Fruit fly (Drosophila melanogaster) Kc167 (cell line): ENCODE measurements around the gene msl-1.

Experiments used
- Myc ChIP-seq: fragments of >200 bp; optimal IDR thresholded peaks from 2 replicates; lab custom pipeline; 2017; ENCODE audit warnings: missing external identifiers
- Sin3A ChIP-seq: fragments of >200 bp; optimal IDR thresholded peaks from 2 replicates; lab custom pipeline; 2018; ENCODE audit warnings: missing external identifiers
- h ChIP-seq: fragments of >200 bp; optimal IDR thresholded peaks from 3 replicates; lab custom pipeline; 2018; ENCODE audit warnings: missing external identifiers
- insv ChIP-seq: fragments of >200 bp; optimal IDR thresholded peaks from 3 replicates; lab custom pipeline; 2018; ENCODE audit warnings: missing external identifiers
- psq ChIP-seq: fragments of >200 bp; optimal IDR thresholded peaks from 2 replicates; lab custom pipeline; 2017; ENCODE audit warnings: missing external identifiers
- ttk ChIP-seq: sonication (Bioruptor generic); optimal IDR thresholded peaks from 2 replicates; lab custom pipeline; 2017; ENCODE audit warnings: missing external identifiers

- TF ChIP-seq psq (lab: Kevin White, UChicago) (no peak), Sin3A (lab: Kevin White, UChicago) (no peak), insv (no peak), ttk (lab: Kevin White, UChicago) (no peak), h (no peak), Myc (lab: Kevin White, UChicago) (no peak)
Measured at dm6 chr2L:18737239-18737638, 48.6 kb upstream of the msl-1 start.
